Worm (Caenorhabditis elegans) whole organism, midembryonic: Measurements from ENCODE around the gene glna-2.

ENCODE experiments used
- T22C8.4 ChIP-seq: fragments of 200-800 bp; sonication (Bioruptor generic); IDR thresholded peaks from 2 replicates; pipeline ENCODE4 v1.3.6; 2022; ENCODE audit warnings: missing genetic modification characterization, missing compliant biosample characterization
- cog-1 ChIP-seq: sonication (generic microtip); optimal IDR thresholded peaks from 2 replicates; lab custom pipeline; 2016; ENCODE audit warnings: missing genetic modification characterization, missing compliant biosample characterization
- flt-1 ChIP-seq: fragments of 200-800 bp; sonication (Bioruptor generic); IDR thresholded peaks from 2 replicates; pipeline ENCODE4 v1.3.6; 2022; ENCODE audit warnings: missing genetic modification characterization, missing compliant biosample characterization
- klf-2 ChIP-seq: fragments of 200-800 bp; sonication (Bioruptor generic); conservative IDR thresholded peaks from 2 replicates; pipeline ENCODE4 v1.3.6; 2022; ENCODE audit warnings: missing genetic modification reagents, missing genetic modification characterization, missing compliant biosample characterization
- med-1 ChIP-seq: sonication (generic microtip); optimal IDR thresholded peaks from 2 replicates; lab custom pipeline; 2017; ENCODE audit warnings: missing genetic modification characterization, mild to moderate bottlenecking, missing compliant biosample characterization, antibody characterized with exemption, missing genetic modification reagents; ENCODE audit not compliant: insufficient read depth
- ref-1 ChIP-seq: fragments of 200-800 bp; sonication (Bioruptor generic); conservative IDR thresholded peaks from 2 replicates; pipeline ENCODE4 v1.3.6; 2022; ENCODE audit warnings: missing genetic modification reagents, missing genetic modification characterization, missing compliant biosample characterization
- ztf-23 ChIP-seq: fragments of 200-800 bp; sonication (Bioruptor generic); IDR thresholded peaks from 2 replicates; pipeline ENCODE4 v1.3.6; 2022; ENCODE audit warnings: missing genetic modification reagents, missing genetic modification characterization, missing compliant biosample characterization
- ztf-29 ChIP-seq: fragments of 200-800 bp; sonication (Bioruptor generic); IDR thresholded peaks from 2 replicates; pipeline ENCODE4 v1.3.6; 2022; ENCODE audit warnings: missing genetic modification reagents, missing genetic modification characterization, missing compliant biosample characterization

DNA sequence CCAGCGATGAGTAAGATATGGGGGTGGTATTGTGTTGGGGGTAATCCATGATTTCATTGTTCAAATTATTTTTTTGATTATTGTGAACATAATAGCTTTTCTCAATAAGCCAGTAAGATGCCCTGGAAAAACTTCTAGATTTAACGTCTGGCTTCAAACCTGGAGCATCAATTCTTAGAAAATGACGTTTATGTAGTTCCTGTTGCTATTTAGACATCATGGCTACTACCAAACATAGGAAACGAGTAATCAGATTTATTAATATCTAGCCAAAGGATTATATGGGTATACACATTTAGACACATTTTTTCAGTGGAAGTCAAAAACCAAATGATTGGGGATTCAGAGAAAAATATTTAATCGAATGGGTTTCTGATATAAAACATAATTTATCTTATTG is 51.1 kb downstream of the glna-2 start:
- TF ChIP-seq ztf-23 (no peak), cog-1 (tag; lab: Kevin White, UChicago) (no peak), ref-1 (GFP tag; lab: Robert Waterston, UW) (no peak), klf-2 (GFP tag; lab: Robert Waterston, UW) (no peak), flt-1 (GFP tag; lab: Robert Waterston, UW) (no peak), med-1 (GFP tag; lab: Kevin White, UChicago) (no peak), ztf-29 (no peak), T22C8.4 (GFP tag; lab: Robert Waterston, UW) (no peak)
